Worm (Caenorhabditis elegans): Measurements from ENCODE around the gene F43G6.17.

Gene F43G6.17

ce11 chrII:11853108-11853507, 50.6 kb downstream of the F43G6.17 start:
- no peak for TF ChIP-seq pha-2 (tag; optimal IDR thresholded peaks at IDR 0.05)
- no peak for TF ChIP-seq madf-2 (tag; optimal IDR thresholded peaks at IDR 0.05)
- no peak for TF ChIP-seq unc-86 (tag; optimal IDR thresholded peaks at IDR 0.05)
- TF ChIP-seq hlh-6 (tag; optimal IDR thresholded peaks at IDR 0.05), result no peak
- no peak for TF ChIP-seq ahr-1 (tag; optimal IDR thresholded peaks at IDR 0.05)
- TF ChIP-seq hlh-30 (tag; optimal IDR thresholded peaks at IDR 0.05; ENCODE audit: insufficient read depth), result no peak
- no peak for TF ChIP-seq pros-1 (tag; optimal IDR thresholded peaks at IDR 0.05)
- TF ChIP-seq ref-2 (tag; optimal IDR thresholded peaks at IDR 0.05), result no peak
- TF ChIP-seq unc-3 (GFP tag; conservative IDR thresholded peaks at IDR 0.05), result no peak
- TF ChIP-seq unc-3 (tag; optimal IDR thresholded peaks at IDR 0.05), result no peak
- no peak for TF ChIP-seq ceh-18 (tag; optimal IDR thresholded peaks at IDR 0.05)
- no peak for TF ChIP-seq fax-1 (tag; optimal IDR thresholded peaks at IDR 0.05)
- TF ChIP-seq ttx-3 (tag; optimal IDR thresholded peaks at IDR 0.05), result no peak
- TF ChIP-seq ceh-48 (tag; optimal IDR thresholded peaks at IDR 0.05), result no peak
- no peak for TF ChIP-seq ceh-22 (tag; optimal IDR thresholded peaks at IDR 0.05)

Data from whole organism, late embryonic.